Worm (Caenorhabditis elegans) whole organism, L3 larva: Measurements from ENCODE around the gene F38B2.3.

Source experiments
- R02D3.7 ChIP-seq: fragments of 150-350 bp; optimal IDR thresholded peaks from 2 replicates; lab custom pipeline; 2014; ENCODE audit warnings: missing biosample characterization, missing genetic modification characterization
- ama-1 ChIP-seq: fragments of 150-350 bp; optimal IDR thresholded peaks from 2 replicates; lab custom pipeline; 2018
- ceh-16 ChIP-seq: sonication (generic microtip); optimal IDR thresholded peaks from 2 replicates; lab custom pipeline; 2017; ENCODE audit warnings: missing biosample characterization, missing genetic modification characterization
- ceh-28 ChIP-seq: fragments of 150-350 bp; optimal IDR thresholded peaks from 2 replicates; lab custom pipeline; 2014; ENCODE audit warnings: missing biosample characterization, missing genetic modification reagents, missing genetic modification characterization
- ceh-82 ChIP-seq: fragments of 150-350 bp; optimal IDR thresholded peaks from 2 replicates; lab custom pipeline; 2014; ENCODE audit warnings: missing biosample characterization, missing genetic modification characterization
- ceh-9 ChIP-seq: sonication (generic microtip); optimal IDR thresholded peaks from 2 replicates; lab custom pipeline; 2018; ENCODE audit warnings: missing biosample characterization, missing genetic modification characterization
- daf-12 ChIP-seq: fragments of 150-350 bp; optimal IDR thresholded peaks from 2 replicates; lab custom pipeline; 2014; ENCODE audit warnings: missing biosample characterization, missing genetic modification reagents, missing genetic modification characterization
- egl-27 ChIP-seq: sonication (generic microtip); optimal IDR thresholded peaks from 4 replicates; lab custom pipeline; 2017; ENCODE audit warnings: missing biosample characterization, missing genetic modification reagents, missing genetic modification characterization
- egl-5 ChIP-seq: fragments of 150-350 bp; optimal IDR thresholded peaks from 2 replicates; lab custom pipeline; 2017; ENCODE audit warnings: missing biosample characterization, missing genetic modification reagents, missing genetic modification characterization, inconsistent platforms
- elt-2 ChIP-seq: sonication (generic microtip); optimal IDR thresholded peaks from 2 replicates; lab custom pipeline; 2016; ENCODE audit warnings: missing genetic modification reagents, mild to moderate bottlenecking, missing genetic modification characterization, missing compliant biosample characterization
- fkh-10 ChIP-seq: sonication (generic microtip); optimal IDR thresholded peaks from 2 replicates; lab custom pipeline; 2017; ENCODE audit warnings: missing biosample characterization, missing genetic modification reagents, missing genetic modification characterization
- fkh-2 ChIP-seq: fragments of 150-350 bp; optimal IDR thresholded peaks from 2 replicates; lab custom pipeline; 2014; ENCODE audit warnings: missing biosample characterization, missing genetic modification reagents, missing genetic modification characterization
- fos-1 ChIP-seq: fragments of 150-350 bp; optimal IDR thresholded peaks from 2 replicates; lab custom pipeline; 2014; ENCODE audit warnings: missing biosample characterization, missing genetic modification characterization
- jun-1 ChIP-seq: fragments of 150-350 bp; optimal IDR thresholded peaks from 2 replicates; lab custom pipeline; 2014; ENCODE audit warnings: missing biosample characterization, missing genetic modification reagents, missing genetic modification characterization
- lin-15B ChIP-seq: fragments of 150-350 bp; optimal IDR thresholded peaks from 2 replicates; lab custom pipeline; 2014; ENCODE audit warnings: missing biosample characterization, missing genetic modification characterization
- lin-39 ChIP-seq: fragments of 150-350 bp; optimal IDR thresholded peaks from 2 replicates; lab custom pipeline; 2018; ENCODE audit warnings: missing biosample characterization, missing genetic modification reagents, missing genetic modification characterization
- mdl-1 ChIP-seq: fragments of 150-350 bp; optimal IDR thresholded peaks from 2 replicates; lab custom pipeline; 2014; ENCODE audit warnings: missing biosample characterization, missing genetic modification characterization
- mml-1 ChIP-seq: fragments of 150-350 bp; sonication (generic microtip); optimal IDR thresholded peaks from 3 replicates; lab custom pipeline; 2014; ENCODE audit warnings: missing biosample characterization, missing genetic modification characterization
- nfya-1 ChIP-seq: sonication (generic microtip); optimal IDR thresholded peaks from 2 replicates; lab custom pipeline; 2017; ENCODE audit warnings: missing genetic modification characterization, mild to moderate bottlenecking, missing compliant biosample characterization, antibody characterized with exemption, moderate library complexity; ENCODE audit not compliant: insufficient read depth
- nhr-12 ChIP-seq: fragments of 150-350 bp; optimal IDR thresholded peaks from 2 replicates; lab custom pipeline; 2014; ENCODE audit warnings: missing biosample characterization, missing genetic modification characterization
- nhr-237 ChIP-seq: fragments of 150-350 bp; optimal IDR thresholded peaks from 2 replicates; lab custom pipeline; 2014; ENCODE audit warnings: missing biosample characterization, missing genetic modification characterization
- nhr-25 ChIP-seq: sonication (generic microtip); optimal IDR thresholded peaks from 2 replicates; lab custom pipeline; 2017; ENCODE audit warnings: missing biosample characterization, missing genetic modification characterization
- nhr-28 ChIP-seq: fragments of 150-350 bp; optimal IDR thresholded peaks from 2 replicates; lab custom pipeline; 2014; ENCODE audit warnings: missing biosample characterization, missing genetic modification characterization
- nhr-67 ChIP-seq: fragments of 150-350 bp; optimal IDR thresholded peaks from 2 replicates; lab custom pipeline; 2014; ENCODE audit warnings: missing biosample characterization, missing genetic modification characterization
- nhr-76 ChIP-seq: fragments of 150-350 bp; sonication (generic microtip); optimal IDR thresholded peaks from 5 replicates; lab custom pipeline; 2014; ENCODE audit warnings: missing biosample characterization, missing genetic modification characterization
- nhr-77 ChIP-seq: fragments of 150-350 bp; optimal IDR thresholded peaks from 2 replicates; lab custom pipeline; 2014; ENCODE audit warnings: missing biosample characterization, missing genetic modification characterization
- pha-4 ChIP-seq: fragments of 150-350 bp; optimal IDR thresholded peaks from 2 replicates; lab custom pipeline; 2014; ENCODE audit warnings: missing biosample characterization, missing genetic modification reagents, missing genetic modification characterization
- pqm-1 ChIP-seq: fragments of 150-350 bp; optimal IDR thresholded peaks from 2 replicates; lab custom pipeline; 2017; ENCODE audit warnings: missing biosample characterization, missing genetic modification characterization, inconsistent platforms
- sea-2 ChIP-seq: fragments of 150-350 bp; sonication (generic microtip); optimal IDR thresholded peaks from 4 replicates; lab custom pipeline; 2014; ENCODE audit warnings: missing biosample characterization, missing genetic modification reagents, missing genetic modification characterization
- skn-1 ChIP-seq: fragments of 150-350 bp; optimal IDR thresholded peaks from 2 replicates; lab custom pipeline; 2014; ENCODE audit warnings: missing biosample characterization, missing genetic modification characterization
- unc-62 ChIP-seq: fragments of 150-350 bp; sonication (generic microtip); optimal IDR thresholded peaks from 4 replicates; lab custom pipeline; 2014; ENCODE audit warnings: missing biosample characterization, missing genetic modification reagents, missing genetic modification characterization
- ztf-4 ChIP-seq: fragments of 150-350 bp; optimal IDR thresholded peaks from 2 replicates; lab custom pipeline; 2014; ENCODE audit warnings: missing biosample characterization, missing genetic modification characterization

The F38B2.3 gene

DNA sequence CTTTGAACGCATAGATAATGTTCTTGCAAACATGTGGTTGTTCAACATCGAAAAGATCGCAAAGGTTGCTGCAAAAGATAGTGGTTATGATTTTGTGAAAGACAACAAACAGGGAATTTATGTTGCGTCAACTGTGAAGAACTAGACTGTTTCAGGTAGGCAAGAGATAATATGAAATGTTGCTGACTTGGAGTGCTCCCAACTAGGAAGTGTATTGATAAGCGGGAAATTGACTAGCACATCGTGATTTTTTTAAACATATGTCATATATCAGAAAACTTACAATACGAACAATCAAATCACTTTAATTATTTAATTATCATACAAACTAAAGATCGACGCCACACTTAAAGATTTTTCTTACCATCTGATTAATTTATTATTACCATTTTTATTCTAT is 37.1 kb upstream of the F38B2.3 start:
- TF ChIP-seq ztf-4 (tag; lab: Kevin White, UChicago) (no peak), ceh-82 (no peak), unc-62 (GFP tag; lab: Kevin White, UChicago) (no peak), lin-39 (tag; lab: Kevin White, UChicago) (no peak), daf-12 (tag; lab: Kevin White, UChicago) (no peak), skn-1 (tag; lab: Kevin White, UChicago) (no peak), elt-2 (tag; lab: Kevin White, UChicago) (peak; percentile 66), pqm-1 (tag; lab: Kevin White, UChicago) (peak; percentile 19)

DNA sequence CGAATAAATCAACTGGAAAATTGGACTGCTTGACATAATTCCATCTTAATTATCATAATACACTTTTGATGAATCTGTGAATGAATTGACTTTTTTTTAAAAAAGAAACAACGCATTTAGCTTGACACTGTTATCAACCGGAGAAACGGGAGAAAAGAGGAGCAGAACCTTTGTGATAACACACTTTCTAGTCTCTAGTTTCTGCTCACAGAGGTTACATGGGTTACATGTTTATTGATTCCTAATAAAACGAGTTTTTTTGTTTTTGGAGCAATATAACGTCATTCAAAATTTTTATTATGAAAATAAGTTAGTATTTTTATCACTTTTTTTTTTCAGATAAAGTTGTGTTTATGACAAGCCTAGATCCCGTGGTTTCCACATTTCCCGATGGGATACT is 31.8 kb upstream of the F38B2.3 start, which contains the start of gene hizr-1:
Gene hizr-1 (plus strand): TSS at position 340 of the 400 bp plus-strand sequence.
- no peak for TF ChIP-seq skn-1 (tag; lab: Kevin White, UChicago)
- TF ChIP-seq elt-2 (tag; lab: Kevin White, UChicago) = peak; percentile 69
- peak; percentile 44 for TF ChIP-seq pqm-1 (tag; lab: Kevin White, UChicago)
- TF ChIP-seq nhr-12 (tag; lab: Kevin White, UChicago) = no peak

DNA sequence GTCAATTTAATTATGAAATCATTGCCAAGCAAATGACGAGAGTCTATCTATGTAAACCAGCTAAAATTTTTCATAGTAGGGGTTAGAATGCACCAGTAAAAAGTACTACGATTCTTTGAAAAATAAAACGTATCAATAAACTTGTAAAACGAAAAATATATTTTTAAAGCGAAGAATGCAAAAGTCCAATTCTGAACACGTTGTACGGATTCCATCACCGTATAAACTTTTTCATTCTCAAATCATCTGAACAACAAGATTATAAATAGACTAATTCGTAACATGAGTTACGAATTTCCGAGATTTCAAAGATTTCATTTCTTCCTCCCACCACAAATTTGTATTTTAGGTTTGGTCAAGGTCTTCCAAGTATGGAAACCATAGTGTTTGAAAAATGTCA is 30.6 kb upstream of the F38B2.3 start, which contains the start of gene nlp-57:
Gene nlp-57 (plus strand): TSS at position 301 of the 400 bp plus-strand sequence.
- TF ChIP-seq nhr-28 (tag; lab: Kevin White, UChicago) (no peak), nhr-237 (no peak), fkh-2 (tag; lab: Kevin White, UChicago) (no peak), egl-27 (tag; lab: Kevin White, UChicago) (no peak), nhr-67 (tag; lab: Kevin White, UChicago) (no peak), lin-15B (no peak), elt-2 (tag; lab: Kevin White, UChicago) (no peak), fos-1 (tag; lab: Kevin White, UChicago) (no peak), pqm-1 (tag; lab: Kevin White, UChicago) (no peak), mml-1 (tag; lab: Kevin White, UChicago) (no peak), mdl-1 (tag; lab: Kevin White, UChicago) (no peak), sea-2 (GFP tag; lab: Kevin White, UChicago) (no peak), ama-1 (lab: Kevin White, UChicago) (no peak)

DNA sequence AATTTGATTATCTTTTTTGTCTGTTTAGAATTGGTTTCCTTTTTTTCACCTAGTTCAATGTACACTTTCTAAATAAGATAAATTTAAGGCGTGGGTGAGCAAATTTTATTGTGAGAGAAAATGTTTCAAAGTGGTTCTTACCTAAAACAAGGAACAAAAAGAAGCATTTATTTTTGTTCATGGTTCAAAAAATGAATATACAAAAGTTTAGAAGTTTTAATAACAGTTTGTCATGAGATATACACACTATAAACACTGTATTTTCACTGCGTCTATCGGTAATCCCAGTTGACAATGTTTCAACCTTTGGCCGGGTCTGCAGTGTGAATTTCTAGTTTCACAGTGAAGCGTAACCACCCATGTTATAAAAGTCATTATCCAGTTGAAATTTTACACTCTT is 29.2 kb upstream of the F38B2.3 start, which contains the start of gene F08G12.11:
Gene F08G12.11 (minus strand): TSS at position 181 of the 400 bp plus-strand sequence.
- TF ChIP-seq lin-15B (no peak), nhr-77 (tag; lab: Kevin White, UChicago) (no peak), fkh-10 (GFP tag; lab: Kevin White, UChicago) (no peak), ceh-28 (tag; lab: Kevin White, UChicago) (no peak), R02D3.7 (tag; lab: Kevin White, UChicago) (no peak), nfya-1 (tag; lab: Kevin White, UChicago) (no peak)

DNA sequence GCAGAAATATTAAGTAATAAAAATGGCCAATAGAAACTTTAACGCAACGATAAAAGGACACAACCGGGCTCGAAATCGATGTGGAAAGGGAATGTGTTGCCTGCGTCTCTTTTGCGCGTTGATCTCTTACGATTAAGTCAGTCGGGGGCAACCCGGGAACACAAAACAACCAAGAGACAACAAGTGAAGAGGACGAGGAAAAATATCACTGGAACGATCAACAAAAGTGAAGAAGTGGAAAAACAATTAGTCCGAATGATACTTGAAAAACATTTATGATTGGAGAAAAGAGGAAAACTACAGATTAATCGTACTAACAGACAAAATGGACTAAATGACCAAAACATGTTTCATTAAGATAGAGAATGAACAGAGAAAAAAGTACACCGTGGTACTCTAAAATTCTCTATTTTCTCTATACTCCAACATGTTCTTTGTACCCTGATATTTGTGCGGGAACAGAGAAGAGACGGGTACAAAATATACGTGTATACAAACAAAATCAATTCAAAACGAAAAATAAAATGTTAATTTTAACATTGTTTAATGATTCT is 24.2 kb upstream of the F38B2.3 start, which contains the start of gene F08G12.5:
Gene F08G12.5 (minus strand): TSS at position 1 of the 554 bp plus-strand sequence.
- TF ChIP-seq pha-4 (tag; lab: Kevin White, UChicago) (peak; percentile 57), pqm-1 (tag; lab: Kevin White, UChicago) (peak; percentile 10), nhr-76 (tag; lab: Kevin White, UChicago) (no peak), egl-5 (peak; percentile 0)

DNA sequence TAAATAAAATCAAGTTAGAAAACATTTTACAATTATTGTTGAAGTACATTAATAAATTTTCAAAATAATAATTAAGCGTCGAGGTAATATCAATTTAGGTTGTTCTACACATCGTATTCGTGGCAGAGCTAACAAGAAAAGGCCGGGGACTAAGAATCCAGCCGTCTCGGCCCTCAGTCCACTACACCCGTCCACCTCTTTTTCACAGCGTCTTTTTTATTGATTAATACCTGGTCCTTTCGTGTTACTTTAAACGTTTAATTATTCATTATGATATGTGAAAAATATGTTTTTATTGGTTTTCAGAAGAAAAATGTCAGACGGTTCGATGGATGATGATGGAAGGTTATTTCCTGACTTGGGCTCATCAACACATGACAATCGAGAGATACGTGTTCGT is 20.9 kb upstream of the F38B2.3 start, which contains the start of gene vhl-1:
Gene vhl-1 (plus strand): TSS at position 301 of the 400 bp plus-strand sequence.
- TF ChIP-seq elt-2 (tag; lab: Kevin White, UChicago) (no peak), jun-1 (no peak), lin-39 (tag; lab: Kevin White, UChicago) (no peak), nhr-25 (tag; lab: Kevin White, UChicago) (no peak), ceh-16 (no peak), nhr-76 (tag; lab: Kevin White, UChicago) (no peak), nhr-28 (tag; lab: Kevin White, UChicago) (no peak), ceh-9 (tag; lab: Kevin White, UChicago) (no peak)
